Worm (Caenorhabditis elegans): Measurements from ENCODE around the gene F22E5.12.

DNA sequence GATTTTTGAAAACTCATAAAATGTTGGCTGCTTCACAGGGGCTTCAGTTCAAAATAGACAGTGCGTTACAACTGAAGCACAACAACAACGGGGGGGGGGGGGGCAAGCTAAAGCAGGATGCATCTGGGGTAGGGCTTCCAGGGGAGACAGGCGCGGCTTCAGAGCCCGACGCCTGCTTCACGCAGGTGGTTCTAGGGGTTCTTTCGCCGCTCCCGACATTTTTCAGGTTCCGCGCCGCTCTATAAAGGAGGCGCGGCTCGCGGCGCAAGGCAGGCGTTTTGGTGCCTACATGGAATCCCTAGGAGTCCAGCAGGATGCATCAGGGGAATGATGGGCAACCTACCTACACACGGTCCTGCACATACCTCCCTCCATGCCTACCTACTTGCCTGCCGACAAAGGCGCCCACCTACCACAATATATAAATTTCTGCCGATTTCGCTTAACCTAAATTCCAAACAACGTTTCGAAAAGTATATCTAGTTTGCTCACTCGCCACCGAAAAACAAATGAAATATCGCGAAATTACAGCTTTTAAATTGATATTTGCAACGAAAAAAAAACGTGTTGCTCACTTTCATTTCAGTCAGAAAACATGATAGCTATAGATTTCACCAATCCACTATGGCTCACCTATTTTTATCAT lies 19.4 kb downstream of the F22E5.12 start, which contains the start of gene sri-71:
- TF ChIP-seq ref-1 (GFP tag; conservative IDR thresholded peaks at IDR 0.05) (no peak), klf-2 (GFP tag; conservative IDR thresholded peaks at IDR 0.05) (no peak), cog-1 (tag; optimal IDR thresholded peaks at IDR 0.05) (no peak)
